Worm (Caenorhabditis elegans): ENCODE measurements around the gene F42D1.4.

Gene F42D1.4

DNA sequence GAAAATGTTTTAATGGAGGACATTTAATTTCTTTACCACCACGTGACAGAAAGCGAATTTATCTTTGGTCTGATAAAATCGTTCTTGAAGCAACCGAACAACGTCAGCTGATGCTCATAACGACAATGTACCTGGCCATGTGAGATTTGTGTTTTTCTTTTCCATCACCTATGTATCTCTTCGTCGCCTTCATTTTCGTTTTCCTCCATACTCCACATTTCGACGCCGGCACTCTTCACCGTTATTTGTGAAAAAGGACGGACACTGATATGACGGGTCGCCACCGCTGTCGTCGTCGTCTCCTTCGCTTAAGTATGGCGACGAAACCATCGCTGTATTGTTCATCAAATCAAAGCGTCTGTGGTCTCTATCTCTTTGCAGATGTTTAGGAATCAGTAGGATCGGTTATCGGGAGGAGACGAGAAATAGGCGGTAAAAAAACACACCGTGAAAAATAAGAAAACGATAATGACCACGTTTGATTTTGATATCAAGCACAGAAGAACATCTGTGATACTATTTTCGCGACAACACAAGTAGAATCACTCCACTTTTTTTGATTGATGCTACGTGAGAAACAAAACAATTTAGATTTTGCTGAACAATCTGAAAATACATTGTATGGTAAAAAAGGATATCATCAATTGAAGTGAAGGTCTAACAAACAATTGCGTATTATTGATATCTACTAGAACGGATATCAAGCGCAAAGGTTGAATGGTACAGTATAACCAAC lies 20.0 kb upstream of the F42D1.4 start (continued):
- TF ChIP-seq efl-1 (optimal IDR thresholded peaks at IDR 0.05) (no peak), efl-1 (GFP tag; optimal IDR thresholded peaks at IDR 0.05 in 1 of 2) (peak in 1 of 2 experiments; percentile 92), unc-98 (GFP tag; IDR thresholded peaks at IDR 0.05) (no peak), nhr-19 (GFP tag; conservative IDR thresholded peaks at IDR 0.05) (peak; percentile 57), fkh-8 (tag; optimal IDR thresholded peaks at IDR 0.05) (no peak), lir-3 (tag; optimal IDR thresholded peaks at IDR 0.05; ENCODE audit: poor library complexity) (no peak), rnt-1 (tag; optimal IDR thresholded peaks at IDR 0.05) (no peak), nhr-237 (tag; optimal IDR thresholded peaks at IDR 0.05) (no peak), swsn-7 (tag; optimal IDR thresholded peaks at IDR 0.05) (no peak), mdl-1 (tag; optimal IDR thresholded peaks at IDR 0.05) (peak in 1 of 2 experiments; percentile 72), fos-1 (tag; optimal IDR thresholded peaks at IDR 0.05) (no peak), lin-39 (tag; optimal IDR thresholded peaks at IDR 0.05) (no peak), zip-4 (GFP tag; optimal IDR thresholded peaks at IDR 0.05) (no peak), lin-35 (GFP tag; optimal IDR thresholded peaks at IDR 0.05) (peak in 1 of 2 experiments; percentile 67), ceh-90 (tag; optimal IDR thresholded peaks at IDR 0.05) (no peak), F16B12.6 (tag; optimal IDR thresholded peaks at IDR 0.05) (no peak), mef-2 (tag; optimal IDR thresholded peaks at IDR 0.05) (no peak), unc-130 (tag; optimal IDR thresholded peaks at IDR 0.05) (no peak), ceh-82 (tag; optimal IDR thresholded peaks at IDR 0.05) (no peak), mep-1 (tag; optimal IDR thresholded peaks at IDR 0.05) (peak; percentile 22), zag-1 (tag; optimal IDR thresholded peaks at IDR 0.05) (no peak), snpc-4 (tag; optimal IDR thresholded peaks at IDR 0.05) (peak; percentile 4), tlp-1 (tag; optimal IDR thresholded peaks at IDR 0.05) (no peak), sptf-1 (tag; optimal IDR thresholded peaks at IDR 0.05) (no peak), unc-30 (tag; optimal IDR thresholded peaks at IDR 0.05) (no peak), dpl-1 (GFP tag; optimal IDR thresholded peaks at IDR 0.05) (no peak), vab-15 (tag; optimal IDR thresholded peaks at IDR 0.05) (no peak), egl-13 (tag; optimal IDR thresholded peaks at IDR 0.05) (no peak), aly-2 (tag; optimal IDR thresholded peaks at IDR 0.05) (no peak), grh-1 (GFP tag; IDR thresholded peaks at IDR 0.05) (peak; percentile 58; the same call in 1 of the 2 replicates), blmp-1 (tag; optimal IDR thresholded peaks at IDR 0.05) (peak; percentile 83), sup-37 (GFP tag; optimal IDR thresholded peaks at IDR 0.05) (no peak), irx-1 (tag; optimal IDR thresholded peaks at IDR 0.05) (no peak), isw-1 (GFP tag; IDR thresholded peaks at IDR 0.05) (no peak)

DNA sequence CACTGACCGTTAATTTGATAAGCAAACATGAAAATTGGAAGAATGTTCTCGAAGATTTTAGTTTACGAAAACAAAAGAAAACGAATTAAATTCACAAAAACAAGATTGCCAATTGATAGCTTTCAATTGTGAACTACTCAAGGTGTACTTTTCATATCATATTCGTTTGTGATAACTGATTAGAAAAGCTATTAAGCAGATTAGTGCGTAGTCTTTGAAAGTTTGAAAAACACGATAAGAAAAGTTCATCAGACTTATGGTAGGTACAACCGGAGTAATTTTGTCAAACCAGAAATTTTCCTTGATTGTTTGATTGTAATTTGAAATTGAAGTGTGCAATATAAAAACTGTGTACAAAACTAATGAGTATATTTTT lies 19.5 kb upstream of the F42D1.4 start:
- TF ChIP-seq nhr-11 (tag; optimal IDR thresholded peaks at IDR 0.05), result no peak
- no peak for TF ChIP-seq unc-30 (tag; optimal IDR thresholded peaks at IDR 0.05)
- no peak for TF ChIP-seq mab-9 (GFP tag; IDR thresholded peaks at IDR 0.05)
- TF ChIP-seq elt-3 (tag; optimal IDR thresholded peaks at IDR 0.05), result peak in 2 of 6 experiments; percentile 1 to 48
- TF ChIP-seq hpl-2 (GFP tag; optimal IDR thresholded peaks at IDR 0.05), result no peak
- TF ChIP-seq xbp-1 (tag; optimal IDR thresholded peaks at IDR 0.05), result no peak
- TF ChIP-seq efl-1 (optimal IDR thresholded peaks at IDR 0.05), result no peak
- TF ChIP-seq efl-1 (GFP tag; optimal IDR thresholded peaks at IDR 0.05 in 1 of 2), result peak in 1 of 2 experiments; percentile 71
- no peak for TF ChIP-seq jun-1 (tag; optimal IDR thresholded peaks at IDR 0.05)
- TF ChIP-seq elt-2 (tag; optimal IDR thresholded peaks at IDR 0.05), result peak; percentile 68
